Worm (Caenorhabditis elegans) whole organism, young adult: ENCODE measurements around the gene Y50E8A.1.

ENCODE experiments used
- B0019.2 ChIP-seq: fragments of 200-800 bp; sonication (Bioruptor generic); conservative IDR thresholded peaks from 2 replicates; pipeline ENCODE4 v1.3.6; 2022; ENCODE audit warnings: missing genetic modification reagents, missing genetic modification characterization, missing compliant biosample characterization
- B0336.3 ChIP-seq: fragments of 200-800 bp; sonication (Bioruptor generic); IDR thresholded peaks from 2 replicates; pipeline ENCODE4 v1.3.6; 2022; ENCODE audit warnings: missing genetic modification characterization, missing compliant biosample characterization
- C06A6.2 ChIP-seq: fragments of 200-800 bp; sonication (Bioruptor generic); conservative IDR thresholded peaks from 2 replicates; pipeline ENCODE4 v1.3.6; 2022; ENCODE audit warnings: missing genetic modification characterization, missing compliant biosample characterization
- D2030.7 ChIP-seq: fragments of 200-800 bp; sonication (Bioruptor generic); IDR thresholded peaks from 2 replicates; pipeline ENCODE4 v1.3.6; 2022; ENCODE audit warnings: missing genetic modification reagents, missing genetic modification characterization, missing compliant biosample characterization
- F33H1.4 ChIP-seq: fragments of 200-800 bp; sonication (Bioruptor generic); IDR thresholded peaks from 2 replicates; pipeline ENCODE4 v1.3.6; 2022; ENCODE audit warnings: missing genetic modification reagents, missing genetic modification characterization, missing compliant biosample characterization
- F37B4.10 ChIP-seq: fragments of 200-800 bp; sonication (Bioruptor generic); IDR thresholded peaks from 2 replicates; pipeline ENCODE4 v1.3.6; 2022; ENCODE audit warnings: missing genetic modification characterization, missing compliant biosample characterization
- F55B11.4 ChIP-seq: sonication (generic microtip); optimal IDR thresholded peaks from 2 replicates; lab custom pipeline; 2016; ENCODE audit warnings: missing compliant biosample characterization, missing genetic modification characterization, borderline replicate concordance; ENCODE audit not compliant: insufficient read depth
- F57A8.1 ChIP-seq: fragments of 200-800 bp; sonication (Bioruptor generic); optimal IDR thresholded peaks from 2 replicates; lab custom pipeline; 2018; ENCODE audit warnings: mild to moderate bottlenecking, missing genetic modification characterization, moderate library complexity, missing compliant biosample characterization
- F57C9.4 ChIP-seq: sonication (generic microtip); optimal IDR thresholded peaks from 2 replicates; lab custom pipeline; 2017; ENCODE audit warnings: mild to moderate bottlenecking, missing genetic modification characterization, missing compliant biosample characterization
- K12H6.12 ChIP-seq: fragments of 200-800 bp; sonication (Bioruptor generic); optimal IDR thresholded peaks from 2 replicates; lab custom pipeline; 2018; ENCODE audit warnings: mild to moderate bottlenecking, missing genetic modification characterization, missing compliant biosample characterization
- T07F8.4 ChIP-seq: sonication (generic microtip); optimal IDR thresholded peaks from 2 replicates; lab custom pipeline; 2016; ENCODE audit warnings: mild to moderate bottlenecking, missing genetic modification characterization, moderate library complexity, missing compliant biosample characterization
- Y53F4B.3 ChIP-seq: fragments of 200-800 bp; sonication (Bioruptor generic); IDR thresholded peaks from 2 replicates; pipeline ENCODE4 v1.3.6; 2022; ENCODE audit warnings: missing genetic modification reagents, missing genetic modification characterization, missing compliant biosample characterization
- attf-5 ChIP-seq: fragments of 200-800 bp; sonication (Bioruptor generic); optimal IDR thresholded peaks from 2 replicates; lab custom pipeline; 2018; ENCODE audit warnings: mild to moderate bottlenecking, missing genetic modification characterization, missing compliant biosample characterization
- bed-2 ChIP-seq: fragments of 200-800 bp; sonication (Bioruptor generic); IDR thresholded peaks from 2 replicates; pipeline ENCODE4 v1.3.6; 2022; ENCODE audit warnings: missing genetic modification reagents, missing genetic modification characterization, missing compliant biosample characterization
- cebp-1 ChIP-seq, 2 experiments: fragments of 200-800 bp in 1 of 2; sonication (Bioruptor generic) in 1 of 2; sonication (generic microtip) in 1 of 2; IDR thresholded peaks in 1 of 2; optimal IDR thresholded peaks in 1 of 2; 2 replicates each; pipeline versions ENCODE4 v1.3.6 to Lab custom; 2017 to 2022; ENCODE audit warnings: missing compliant biosample characterization in 2 of 2, missing genetic modification characterization in 2 of 2, mild to moderate bottlenecking in 1 of 2, missing genetic modification reagents in 1 of 2, moderate library complexity in 1 of 2
- cebp-2 ChIP-seq: fragments of 200-800 bp; sonication (Bioruptor generic); IDR thresholded peaks from 2 replicates; pipeline ENCODE4 v1.3.6; 2022; ENCODE audit warnings: missing genetic modification characterization, missing compliant biosample characterization
- ceh-27 ChIP-seq: fragments of 200-800 bp; sonication (Bioruptor generic); optimal IDR thresholded peaks from 2 replicates; lab custom pipeline; 2018; ENCODE audit warnings: mild to moderate bottlenecking, missing genetic modification characterization, moderate library complexity, missing compliant biosample characterization
- ceh-91 ChIP-seq: fragments of 200-800 bp; sonication (Bioruptor generic); IDR thresholded peaks from 2 replicates; pipeline ENCODE4 v1.3.6; 2022; ENCODE audit warnings: missing genetic modification reagents, missing genetic modification characterization, missing compliant biosample characterization
- efl-1 ChIP-seq: fragments of 150-350 bp; optimal IDR thresholded peaks from 2 replicates; lab custom pipeline; 2014; ENCODE audit warnings: missing biosample characterization, missing genetic modification reagents, missing genetic modification characterization
- ekl-4 ChIP-seq: fragments of 200-800 bp; sonication (Bioruptor generic); IDR thresholded peaks from 2 replicates; pipeline ENCODE4 v1.3.6; 2022; ENCODE audit warnings: missing genetic modification reagents, missing genetic modification characterization, missing compliant biosample characterization
- ets-4 ChIP-seq: fragments of 200-800 bp; sonication (Bioruptor generic); optimal IDR thresholded peaks from 2 replicates; lab custom pipeline; 2018; ENCODE audit warnings: mild to moderate bottlenecking, missing genetic modification characterization, missing compliant biosample characterization
- lag-1 ChIP-seq: fragments of 200-800 bp; sonication (Bioruptor generic); IDR thresholded peaks from 2 replicates; pipeline ENCODE4 v1.3.6; 2022; ENCODE audit warnings: missing genetic modification reagents, missing genetic modification characterization, missing compliant biosample characterization
- let-526 ChIP-seq: fragments of 200-800 bp; sonication (Bioruptor generic); IDR thresholded peaks from 2 replicates; pipeline ENCODE4 v1.3.6; 2022; ENCODE audit warnings: missing genetic modification reagents, missing genetic modification characterization, missing compliant biosample characterization
- lin-26 ChIP-seq: fragments of 200-800 bp; sonication (Bioruptor generic); IDR thresholded peaks from 2 replicates; pipeline ENCODE4 v1.3.6; 2022; ENCODE audit warnings: missing genetic modification reagents, missing genetic modification characterization, missing compliant biosample characterization
- lin-54 ChIP-seq: fragments of 200-800 bp; sonication (Bioruptor generic); optimal IDR thresholded peaks from 2 replicates; lab custom pipeline; 2018; ENCODE audit warnings: mild to moderate bottlenecking, missing genetic modification characterization, missing compliant biosample characterization
- lsl-1 ChIP-seq: fragments of 200-800 bp; sonication (Bioruptor generic); optimal IDR thresholded peaks from 2 replicates; lab custom pipeline; 2018; ENCODE audit warnings: mild to moderate bottlenecking, missing genetic modification characterization, moderate library complexity, missing compliant biosample characterization
- madf-3 ChIP-seq: fragments of 200-800 bp; sonication (Bioruptor generic); IDR thresholded peaks from 2 replicates; pipeline ENCODE4 v1.3.6; 2022; ENCODE audit warnings: missing genetic modification reagents, missing genetic modification characterization, missing compliant biosample characterization
- madf-8 ChIP-seq: fragments of 200-800 bp; sonication (Bioruptor generic); conservative IDR thresholded peaks from 2 replicates; pipeline ENCODE4 v1.3.6; 2022; ENCODE audit warnings: missing genetic modification reagents, missing genetic modification characterization, missing compliant biosample characterization
- mcd-1 ChIP-seq: fragments of 200-800 bp; sonication (Bioruptor generic); IDR thresholded peaks from 2 replicates; pipeline ENCODE4 v1.3.6; 2022; ENCODE audit warnings: missing genetic modification reagents, missing genetic modification characterization, missing compliant biosample characterization
- nfya-2 ChIP-seq: fragments of 200-800 bp; sonication (Bioruptor generic); IDR thresholded peaks from 2 replicates; pipeline ENCODE4 v1.3.6; 2022; ENCODE audit warnings: missing genetic modification reagents, missing genetic modification characterization, missing compliant biosample characterization
- nfyb-1 ChIP-seq: fragments of 200-800 bp; sonication (Bioruptor generic); IDR thresholded peaks from 2 replicates; pipeline ENCODE4 v1.3.6; 2022; ENCODE audit warnings: missing genetic modification reagents, missing genetic modification characterization, missing compliant biosample characterization
- nhr-90 ChIP-seq: sonication (generic microtip); optimal IDR thresholded peaks from 2 replicates; lab custom pipeline; 2016; ENCODE audit warnings: missing genotype, mild to moderate bottlenecking, missing genetic modification characterization, missing compliant biosample characterization
- pbrm-1 ChIP-seq: fragments of 200-800 bp; sonication (Bioruptor generic); IDR thresholded peaks from 2 replicates; pipeline ENCODE4 v1.3.6; 2022; ENCODE audit warnings: missing genetic modification reagents, missing genetic modification characterization, missing compliant biosample characterization
- pha-4 ChIP-seq: fragments of 150-350 bp; sonication (generic microtip); optimal IDR thresholded peaks from 2 replicates; lab custom pipeline; 2014; ENCODE audit warnings: missing biosample characterization, missing genetic modification reagents, missing genetic modification characterization
- rpc-1 ChIP-seq, 2 experiments: fragments of 150-350 bp in 1 of 2; sonication (generic microtip) in 1 of 2; optimal IDR thresholded peaks; 2 replicates each; lab custom pipeline; 2014 to 2018; ENCODE audit warnings: missing biosample characterization in 1 of 2, missing genetic modification characterization in 1 of 2, missing genetic modification reagents in 1 of 2, missing genotype in 1 of 2
- sea-2 ChIP-seq: fragments of 200-800 bp; sonication (Bioruptor generic); IDR thresholded peaks from 2 replicates; pipeline ENCODE4 v1.3.6; 2022; ENCODE audit warnings: missing genetic modification characterization, missing compliant biosample characterization
- snpc-1.1 ChIP-seq: sonication (generic microtip); optimal IDR thresholded peaks from 2 replicates; lab custom pipeline; 2017; ENCODE audit warnings: missing genetic modification characterization, mild to moderate bottlenecking, missing compliant biosample characterization, antibody characterized with exemption, moderate library complexity, missing genotype, missing genetic modification reagents; ENCODE audit not compliant: insufficient read depth
- snpc-3.4 ChIP-seq: sonication (generic microtip); optimal IDR thresholded peaks from 2 replicates; lab custom pipeline; 2017; ENCODE audit warnings: missing genetic modification characterization, mild to moderate bottlenecking, missing compliant biosample characterization, antibody characterized with exemption, moderate library complexity, missing genotype, missing genetic modification reagents
- somi-1 ChIP-seq: fragments of 200-800 bp; sonication (Bioruptor generic); optimal IDR thresholded peaks from 2 replicates; lab custom pipeline; 2018; ENCODE audit warnings: mild to moderate bottlenecking, missing genetic modification characterization, missing compliant biosample characterization
- sptf-2 ChIP-seq: fragments of 200-800 bp; sonication (Bioruptor generic); optimal IDR thresholded peaks from 2 replicates; lab custom pipeline; 2018; ENCODE audit warnings: mild to moderate bottlenecking, missing genetic modification characterization, missing compliant biosample characterization
- unc-130 ChIP-seq: sonication (generic microtip); optimal IDR thresholded peaks from 2 replicates; lab custom pipeline; 2016; ENCODE audit warnings: missing genetic modification reagents, missing genetic modification characterization, missing compliant biosample characterization
- zim-3 ChIP-seq: sonication (generic microtip); optimal IDR thresholded peaks from 2 replicates; lab custom pipeline; 2017; ENCODE audit warnings: mild to moderate bottlenecking, missing genetic modification characterization, moderate library complexity, missing compliant biosample characterization
- ztf-18 ChIP-seq: sonication (generic microtip); optimal IDR thresholded peaks from 2 replicates; lab custom pipeline; 2016; ENCODE audit warnings: missing genotype, mild to moderate bottlenecking, missing genetic modification characterization, missing compliant biosample characterization

Y50E8A.1 gene

ce11 chrV:14734187-14734765 lies 7.6 kb downstream of the Y50E8A.1 start, which contains the start of gene unc-61 (continued):
- no peak for TF ChIP-seq D2030.7 (GFP tag; lab: Robert Waterston, UW)
- TF ChIP-seq lag-1: no peak
- TF ChIP-seq pha-4: no peak
- peak; percentile 22 for TF ChIP-seq lsl-1 (GFP tag; lab: Kevin White, UChicago)
- TF ChIP-seq nhr-90 (tag; lab: Kevin White, UChicago): no peak
- no peak for TF ChIP-seq F33H1.4 (GFP tag; lab: Robert Waterston, UW)
- no peak for TF ChIP-seq somi-1
- TF ChIP-seq snpc-3.4 (tag; lab: Kevin White, UChicago): peak; percentile 5
- TF ChIP-seq ceh-91 (GFP tag; lab: Robert Waterston, UW): no peak
- TF ChIP-seq attf-5: no peak
- TF ChIP-seq T07F8.4 (tag; lab: Kevin White, UChicago): no peak
- no peak for TF ChIP-seq sea-2 (GFP tag; lab: Robert Waterston, UW)
- TF ChIP-seq cebp-1 (GFP tag; IDR thresholded peaks at IDR 0.05; lab: Robert Waterston, UW): no peak
- TF ChIP-seq cebp-1 (tag; optimal IDR thresholded peaks at IDR 0.05; lab: Kevin White, UChicago): no peak
- no peak for TF ChIP-seq let-526 (GFP tag; lab: Robert Waterston, UW)
- no peak for TF ChIP-seq C06A6.2
- TF ChIP-seq efl-1 (GFP tag; lab: Kevin White, UChicago): peak; percentile 78
- no peak for TF ChIP-seq K12H6.12 (tag; lab: Kevin White, UChicago)
- no peak for TF ChIP-seq cebp-2 (GFP tag; lab: Robert Waterston, UW)
- no peak for TF ChIP-seq B0336.3 (GFP tag; lab: Robert Waterston, UW)
- no peak for TF ChIP-seq ets-4 (GFP tag; lab: Kevin White, UChicago)
- TF ChIP-seq mcd-1: peak; percentile 79
- no peak for TF ChIP-seq sptf-2 (GFP tag; lab: Kevin White, UChicago)
- TF ChIP-seq F57C9.4 (tag; lab: Kevin White, UChicago): no peak
- no peak for TF ChIP-seq B0019.2
- TF ChIP-seq ekl-4 (GFP tag; lab: Robert Waterston, UW): no peak
- TF ChIP-seq madf-8: no peak
- TF ChIP-seq pbrm-1: no peak
- peak; percentile 35 for TF ChIP-seq lin-54 (GFP tag; lab: Kevin White, UChicago)
- no peak for TF ChIP-seq F37B4.10 (GFP tag; lab: Robert Waterston, UW)
- no peak for TF ChIP-seq F55B11.4 (tag; lab: Kevin White, UChicago)
- TF ChIP-seq ztf-18: no peak

- no peak for TF ChIP-seq bed-2 (GFP tag; lab: Robert Waterston, UW)
- no peak for TF ChIP-seq Y53F4B.3 (GFP tag; lab: Robert Waterston, UW)
- no peak for TF ChIP-seq rpc-1 (optimal IDR thresholded peaks at IDR 0.05; lab: Kevin White, UChicago)
- no peak for TF ChIP-seq rpc-1 (tag; optimal IDR thresholded peaks at IDR 0.05; lab: Kevin White, UChicago)
- TF ChIP-seq snpc-1.1 (tag; lab: Kevin White, UChicago): no peak
- no peak for TF ChIP-seq ceh-27 (GFP tag; lab: Kevin White, UChicago)
- no peak for TF ChIP-seq nfyb-1 (GFP tag; lab: Robert Waterston, UW)
- TF ChIP-seq let-526 (GFP tag; lab: Robert Waterston, UW): no peak
- TF ChIP-seq pha-4: no peak
- TF ChIP-seq ztf-18: no peak
- no peak for TF ChIP-seq madf-3
- TF ChIP-seq lin-26 (GFP tag; lab: Robert Waterston, UW): no peak
- TF ChIP-seq zim-3 (tag; lab: Kevin White, UChicago): no peak
- no peak for TF ChIP-seq K12H6.12 (tag; lab: Kevin White, UChicago)
- no peak for TF ChIP-seq nfya-2
- TF ChIP-seq F57C9.4 (tag; lab: Kevin White, UChicago): no peak
- no peak for TF ChIP-seq F33H1.4 (GFP tag; lab: Robert Waterston, UW)
- no peak for TF ChIP-seq unc-130 (GFP tag; lab: Kevin White, UChicago)
- TF ChIP-seq F57A8.1 (GFP tag; lab: Kevin White, UChicago): no peak
Measured at ce11 chrV:14736851-14737250, 10.2 kb downstream of the Y50E8A.1 start, which contains the start of gene Y50E8A.5. Y50E8A.5 (minus strand) TSS chrV:14736951.
